Worm (Caenorhabditis elegans) whole organism, L3 larva: ENCODE results near the gene eel-1.

Experiments
- ama-1 ChIP-seq: fragments of 150-350 bp; optimal IDR thresholded peaks from 2 replicates; lab custom pipeline; 2018
- ceh-16 ChIP-seq: sonication (generic microtip); optimal IDR thresholded peaks from 2 replicates; lab custom pipeline; 2017; ENCODE audit warnings: missing biosample characterization, missing genetic modification characterization
- ceh-28 ChIP-seq: fragments of 150-350 bp; optimal IDR thresholded peaks from 2 replicates; lab custom pipeline; 2014; ENCODE audit warnings: missing biosample characterization, missing genetic modification reagents, missing genetic modification characterization
- ceh-82 ChIP-seq: fragments of 150-350 bp; optimal IDR thresholded peaks from 2 replicates; lab custom pipeline; 2014; ENCODE audit warnings: missing biosample characterization, missing genetic modification characterization
- daf-12 ChIP-seq: fragments of 150-350 bp; optimal IDR thresholded peaks from 2 replicates; lab custom pipeline; 2014; ENCODE audit warnings: missing biosample characterization, missing genetic modification reagents, missing genetic modification characterization
- egl-27 ChIP-seq: sonication (generic microtip); optimal IDR thresholded peaks from 4 replicates; lab custom pipeline; 2017; ENCODE audit warnings: missing biosample characterization, missing genetic modification reagents, missing genetic modification characterization
- egl-5 ChIP-seq: fragments of 150-350 bp; optimal IDR thresholded peaks from 2 replicates; lab custom pipeline; 2017; ENCODE audit warnings: missing biosample characterization, missing genetic modification reagents, missing genetic modification characterization, inconsistent platforms
- elt-2 ChIP-seq: sonication (generic microtip); optimal IDR thresholded peaks from 2 replicates; lab custom pipeline; 2016; ENCODE audit warnings: missing genetic modification reagents, mild to moderate bottlenecking, missing genetic modification characterization, missing compliant biosample characterization
- eor-1 ChIP-seq, 2 experiments: fragments of 150-350 bp; optimal IDR thresholded peaks; 2 replicates each; lab custom pipeline; 2014 to 2018; ENCODE audit warnings: missing biosample characterization in 2 of 2, missing genetic modification characterization in 2 of 2
- fkh-10 ChIP-seq: sonication (generic microtip); optimal IDR thresholded peaks from 2 replicates; lab custom pipeline; 2017; ENCODE audit warnings: missing biosample characterization, missing genetic modification reagents, missing genetic modification characterization
- fkh-2 ChIP-seq: fragments of 150-350 bp; optimal IDR thresholded peaks from 2 replicates; lab custom pipeline; 2014; ENCODE audit warnings: missing biosample characterization, missing genetic modification reagents, missing genetic modification characterization
- hmg-11 ChIP-seq: sonication (generic microtip); optimal IDR thresholded peaks from 2 replicates; lab custom pipeline; 2016; ENCODE audit warnings: missing genetic modification characterization, missing compliant biosample characterization
- lin-15B ChIP-seq: fragments of 150-350 bp; optimal IDR thresholded peaks from 2 replicates; lab custom pipeline; 2014; ENCODE audit warnings: missing biosample characterization, missing genetic modification characterization
- lin-39 ChIP-seq: fragments of 150-350 bp; optimal IDR thresholded peaks from 2 replicates; lab custom pipeline; 2018; ENCODE audit warnings: missing biosample characterization, missing genetic modification reagents, missing genetic modification characterization
- mdl-1 ChIP-seq: fragments of 150-350 bp; optimal IDR thresholded peaks from 2 replicates; lab custom pipeline; 2014; ENCODE audit warnings: missing biosample characterization, missing genetic modification characterization
- mml-1 ChIP-seq: fragments of 150-350 bp; sonication (generic microtip); optimal IDR thresholded peaks from 3 replicates; lab custom pipeline; 2014; ENCODE audit warnings: missing biosample characterization, missing genetic modification characterization
- nfya-1 ChIP-seq: sonication (generic microtip); optimal IDR thresholded peaks from 2 replicates; lab custom pipeline; 2017; ENCODE audit warnings: missing genetic modification characterization, mild to moderate bottlenecking, missing compliant biosample characterization, antibody characterized with exemption, moderate library complexity; ENCODE audit not compliant: insufficient read depth
- nhr-11 ChIP-seq: fragments of 150-350 bp; optimal IDR thresholded peaks from 2 replicates; lab custom pipeline; 2014; ENCODE audit warnings: missing biosample characterization, missing genetic modification characterization
- nhr-12 ChIP-seq: fragments of 150-350 bp; optimal IDR thresholded peaks from 2 replicates; lab custom pipeline; 2014; ENCODE audit warnings: missing biosample characterization, missing genetic modification characterization
- nhr-237 ChIP-seq: fragments of 150-350 bp; optimal IDR thresholded peaks from 2 replicates; lab custom pipeline; 2014; ENCODE audit warnings: missing biosample characterization, missing genetic modification characterization
- nhr-43 ChIP-seq: sonication (generic microtip); optimal IDR thresholded peaks from 2 replicates; lab custom pipeline; 2016; ENCODE audit warnings: mild to moderate bottlenecking, missing genetic modification characterization, missing compliant biosample characterization; ENCODE audit not compliant: poor library complexity, severe bottlenecking
- nhr-67 ChIP-seq: fragments of 150-350 bp; optimal IDR thresholded peaks from 2 replicates; lab custom pipeline; 2014; ENCODE audit warnings: missing biosample characterization, missing genetic modification characterization
- nhr-76 ChIP-seq: fragments of 150-350 bp; sonication (generic microtip); optimal IDR thresholded peaks from 5 replicates; lab custom pipeline; 2014; ENCODE audit warnings: missing biosample characterization, missing genetic modification characterization
- pha-4 ChIP-seq: fragments of 150-350 bp; optimal IDR thresholded peaks from 2 replicates; lab custom pipeline; 2014; ENCODE audit warnings: missing biosample characterization, missing genetic modification reagents, missing genetic modification characterization
- pqm-1 ChIP-seq: fragments of 150-350 bp; optimal IDR thresholded peaks from 2 replicates; lab custom pipeline; 2017; ENCODE audit warnings: missing biosample characterization, missing genetic modification characterization, inconsistent platforms
- snpc-4 ChIP-seq: fragments of 150-350 bp; optimal IDR thresholded peaks from 2 replicates; lab custom pipeline; 2014; ENCODE audit warnings: missing biosample characterization, missing genetic modification characterization
- tbx-2 ChIP-seq: sonication (generic microtip); optimal IDR thresholded peaks from 2 replicates; lab custom pipeline; 2016; ENCODE audit warnings: mild to moderate bottlenecking, missing genetic modification characterization, missing compliant biosample characterization
- zag-1 ChIP-seq: fragments of 150-350 bp; optimal IDR thresholded peaks from 2 replicates; lab custom pipeline; 2014; ENCODE audit warnings: missing biosample characterization, missing genetic modification characterization
- ztf-11 ChIP-seq: fragments of 150-350 bp; optimal IDR thresholded peaks from 2 replicates; lab custom pipeline; 2014; ENCODE audit warnings: missing biosample characterization, missing genetic modification characterization
- ztf-4 ChIP-seq: fragments of 150-350 bp; optimal IDR thresholded peaks from 2 replicates; lab custom pipeline; 2014; ENCODE audit warnings: missing biosample characterization, missing genetic modification characterization

Gene eel-1

DNA sequence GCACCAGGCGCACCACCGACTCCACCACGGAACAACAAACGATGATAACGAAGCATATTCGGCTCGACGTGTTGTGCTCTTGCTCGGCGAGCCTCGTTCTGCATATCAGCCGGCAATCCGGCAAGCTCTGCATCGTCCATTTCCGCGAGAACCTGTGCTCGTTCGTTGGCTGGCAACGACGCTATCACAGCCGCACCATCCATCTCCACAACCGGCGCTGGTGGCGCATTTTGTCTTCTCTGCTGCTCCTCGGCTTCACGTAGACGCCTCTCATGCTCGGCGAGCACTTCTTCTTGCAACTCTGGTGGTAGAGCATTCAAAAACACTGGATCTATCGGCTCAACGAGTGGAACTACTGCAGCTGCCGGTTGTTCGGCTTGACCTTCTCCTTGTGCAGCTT lies 12.0 kb downstream of the eel-1 start:
- TF ChIP-seq nfya-1 (tag; lab: Kevin White, UChicago) (no peak), mdl-1 (tag; lab: Kevin White, UChicago) (no peak), nhr-76 (tag; lab: Kevin White, UChicago) (no peak), fkh-10 (GFP tag; lab: Kevin White, UChicago) (no peak), nhr-12 (tag; lab: Kevin White, UChicago) (no peak), zag-1 (tag; lab: Kevin White, UChicago) (no peak), ztf-4 (tag; lab: Kevin White, UChicago) (no peak)

DNA sequence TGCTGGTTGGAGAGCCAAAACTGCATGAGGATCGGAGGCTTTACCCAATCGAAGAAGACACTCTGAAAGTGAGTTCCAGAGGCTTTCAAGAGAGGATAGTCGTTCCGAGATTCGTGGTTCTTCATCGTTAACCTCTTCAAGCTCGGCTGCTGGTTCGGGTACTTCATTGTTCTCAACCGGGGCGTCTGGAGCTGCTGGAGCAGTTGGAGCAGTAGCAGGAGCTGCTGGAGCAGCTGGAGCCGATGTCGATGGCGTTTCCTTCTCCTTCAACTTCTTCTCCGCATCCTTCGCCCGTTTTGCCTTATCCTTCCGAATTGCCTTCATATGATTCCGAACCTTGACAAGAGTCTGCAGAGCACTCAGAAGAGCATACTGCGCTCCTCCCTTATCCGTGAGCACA lies 14.5 kb downstream of the eel-1 start:
- TF ChIP-seq ceh-82: no peak
- TF ChIP-seq nhr-43 (tag; lab: Kevin White, UChicago): no peak
- TF ChIP-seq nhr-76 (tag; lab: Kevin White, UChicago): no peak
- no peak for TF ChIP-seq fkh-10 (GFP tag; lab: Kevin White, UChicago)
- no peak for TF ChIP-seq ztf-11 (tag; lab: Kevin White, UChicago)
- TF ChIP-seq ama-1 (lab: Kevin White, UChicago): no peak
- TF ChIP-seq tbx-2 (tag; lab: Kevin White, UChicago): no peak
- no peak for TF ChIP-seq egl-5 (tag; lab: Kevin White, UChicago)
- TF ChIP-seq daf-12 (tag; lab: Kevin White, UChicago): no peak
- no peak for TF ChIP-seq lin-15B (tag; lab: Kevin White, UChicago)
- TF ChIP-seq hmg-11 (tag; lab: Kevin White, UChicago): no peak
- no peak for TF ChIP-seq mml-1 (tag; lab: Kevin White, UChicago)
- TF ChIP-seq, all 47 proteins: peak for 0

DNA sequence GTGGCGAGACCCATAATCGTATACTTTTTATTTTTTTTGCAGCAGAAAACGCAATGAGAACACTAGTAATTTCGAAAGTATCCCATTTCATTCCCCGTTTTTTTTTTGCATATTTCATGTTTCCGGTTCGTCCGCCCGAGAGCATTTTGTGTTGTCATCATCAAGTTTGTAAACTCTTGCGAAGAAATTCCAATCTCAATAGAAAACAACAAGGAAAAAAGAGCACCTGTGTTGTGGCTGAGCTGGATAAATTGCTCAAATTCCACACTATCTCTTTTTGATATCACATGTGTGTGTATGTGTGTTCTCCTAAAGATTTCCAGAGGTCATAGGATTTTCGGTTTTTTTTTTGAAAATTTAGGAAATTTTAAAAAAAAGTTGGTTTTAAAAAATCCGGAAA lies 17.9 kb downstream of the eel-1 start:
- TF ChIP-seq snpc-4 (tag; lab: Kevin White, UChicago) (no peak), nhr-237 (no peak)
- TF ChIP-seq, all 47 proteins: peak for 0

DNA sequence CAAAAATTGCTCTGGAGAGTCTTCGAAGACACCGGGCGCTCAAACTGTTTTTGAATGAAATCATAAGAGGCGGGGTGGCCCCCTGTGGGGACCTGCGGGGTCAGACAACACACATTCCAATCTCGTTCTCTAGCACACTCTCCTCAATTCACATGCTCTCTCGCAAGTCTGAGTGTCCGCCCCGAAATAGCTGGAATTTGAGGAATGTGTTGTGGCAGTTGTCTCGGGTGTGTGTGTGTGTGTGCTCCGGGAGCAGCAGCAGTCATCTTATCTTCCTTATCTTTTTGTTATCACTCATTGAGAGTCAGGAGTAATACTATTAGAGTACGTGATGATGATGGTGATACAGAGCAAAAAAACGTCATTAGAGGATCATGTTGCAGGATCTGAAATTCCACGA lies 20.0 kb downstream of the eel-1 start:
- peak; percentile 54 for TF ChIP-seq egl-5 (tag; lab: Kevin White, UChicago)
- TF ChIP-seq nfya-1 (tag; lab: Kevin White, UChicago): peak; percentile 15
- TF ChIP-seq eor-1 (tag; optimal IDR thresholded peaks at IDR 0.05; lab: Kevin White, UChicago): no peak
- TF ChIP-seq lin-39: peak; percentile 56
- TF ChIP-seq pqm-1 (tag; lab: Kevin White, UChicago): peak; percentile 67
- peak; percentile 69 for TF ChIP-seq elt-2 (tag; lab: Kevin White, UChicago)

DNA sequence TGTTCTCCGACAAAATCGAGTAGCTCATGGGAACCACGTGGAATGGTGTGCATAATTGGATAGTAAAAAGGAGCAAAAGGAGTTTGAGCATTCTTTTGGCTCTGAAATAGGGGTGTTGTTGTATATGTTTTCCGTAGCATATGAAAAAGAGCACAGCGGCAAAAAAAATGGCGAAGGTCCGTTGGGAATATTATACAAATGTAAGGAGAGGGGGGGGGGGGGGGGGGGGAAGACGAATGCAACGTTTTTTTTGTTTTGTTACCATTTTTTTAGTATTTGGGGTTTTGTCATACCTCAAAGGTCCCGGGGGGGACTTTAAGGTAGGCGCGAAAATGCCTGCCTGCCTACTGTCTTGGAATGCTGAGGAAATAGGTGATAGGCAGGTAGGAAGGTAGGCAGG lies 21.1 kb downstream of the eel-1 start, which contains the start of gene ndnf-1:
Gene ndnf-1, minus strand, starts transcription at position 101 of the 400 bp plus-strand sequence.
- no peak for TF ChIP-seq elt-2 (tag; lab: Kevin White, UChicago)

DNA sequence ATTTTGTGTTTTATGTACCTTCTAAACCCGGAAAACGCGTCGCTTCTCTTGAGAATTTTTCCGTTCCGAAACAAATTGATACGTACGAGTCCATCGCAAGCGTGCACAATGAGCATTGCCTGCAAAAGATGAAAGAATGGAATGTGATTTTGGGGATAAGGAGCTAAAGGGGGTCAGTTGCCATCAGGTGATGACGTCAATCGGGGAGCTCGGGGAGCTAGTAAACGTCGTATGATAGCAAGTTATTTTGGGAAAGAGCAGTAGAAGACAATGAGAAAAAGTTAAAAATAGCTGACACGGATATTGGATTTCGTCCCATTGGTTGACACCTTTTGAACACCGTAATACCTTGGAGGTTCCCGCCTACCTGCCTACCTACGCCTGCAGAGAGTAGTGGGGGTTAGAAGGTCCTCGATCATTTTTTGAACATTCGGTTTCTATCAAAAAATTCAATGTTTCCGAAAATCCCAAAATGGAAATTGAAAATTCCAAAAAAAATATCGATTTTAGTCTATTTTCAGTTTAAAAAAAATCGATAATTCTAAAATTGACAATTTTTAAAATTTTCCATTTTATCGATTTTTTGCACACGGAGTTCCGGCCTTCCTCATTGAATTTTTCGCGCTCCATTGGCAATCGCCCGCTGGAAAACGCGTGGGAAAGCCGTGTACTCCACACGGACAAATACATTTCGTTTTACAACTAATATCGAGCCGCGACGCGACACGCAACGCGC lies 23.9 kb downstream of the eel-1 start:
- TF ChIP-seq nhr-11 (tag; lab: Kevin White, UChicago): peak; percentile 44
- peak; percentile 22 for TF ChIP-seq egl-5 (tag; lab: Kevin White, UChicago)
- no peak for TF ChIP-seq ztf-4 (tag; lab: Kevin White, UChicago)
- no peak for TF ChIP-seq ama-1 (lab: Kevin White, UChicago)
- no peak for TF ChIP-seq nhr-43 (tag; lab: Kevin White, UChicago)
- peak; percentile 62 for TF ChIP-seq ceh-28 (tag; lab: Kevin White, UChicago)
- peak; percentile 14 for TF ChIP-seq nfya-1 (tag; lab: Kevin White, UChicago)
- no peak for TF ChIP-seq tbx-2 (tag; lab: Kevin White, UChicago)
- peak; percentile 9 for TF ChIP-seq lin-39
- no peak for TF ChIP-seq fkh-2 (tag; lab: Kevin White, UChicago)

DNA sequence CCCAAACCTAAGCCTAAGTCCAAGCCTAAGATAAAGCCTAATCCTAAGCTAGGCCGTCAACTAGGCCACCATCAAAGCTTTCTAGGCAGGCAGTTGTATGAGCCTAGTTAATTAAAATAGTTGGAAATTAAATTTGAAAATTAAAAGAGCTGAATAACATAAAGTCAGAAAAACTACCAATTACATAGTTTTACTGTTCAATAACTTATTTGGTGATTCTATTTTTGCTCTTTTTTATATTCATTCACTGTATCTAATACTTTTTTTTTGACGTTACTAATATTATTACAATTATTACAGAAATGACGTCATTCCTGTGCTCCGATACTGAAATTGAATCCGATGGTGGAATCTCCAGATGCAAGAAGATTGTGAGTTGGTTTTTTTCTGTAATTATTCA lies 30.5 kb downstream of the eel-1 start, which contains the start of gene lin-22:
Gene lin-22, plus strand, starts transcription at position 301 of the 400 bp plus-strand sequence.
- TF ChIP-seq pha-4 (tag; lab: Kevin White, UChicago) (no peak), nhr-67 (tag; lab: Kevin White, UChicago) (no peak), ztf-11 (tag; lab: Kevin White, UChicago) (no peak), egl-5 (tag; lab: Kevin White, UChicago) (no peak), egl-27 (tag; lab: Kevin White, UChicago) (no peak), ceh-16 (tag; lab: Kevin White, UChicago) (no peak), mdl-1 (tag; lab: Kevin White, UChicago) (no peak)
